Fruit fly (Drosophila melanogaster) whole organism, embryonic: Measurements from ENCODE around the gene CG42393.

Experiments
- Awh ChIP-seq: fragments of 200-800 bp; sonication (Bioruptor generic); IDR thresholded peaks from 2 replicates; pipeline ENCODE4, ENCODE4 v1.3.6; 2022; ENCODE audit warnings: missing biosample characterization, missing genetic modification characterization
- Blimp-1 ChIP-seq: fragments of 200-800 bp; sonication (Bioruptor generic); optimal IDR thresholded peaks from 3 replicates; lab custom pipeline; 2018; ENCODE audit warnings: missing biosample characterization, missing genetic modification characterization, mild to moderate bottlenecking, moderate library complexity, missing genetic modification reagents
- CG10565 ChIP-seq: fragments of 200-800 bp; sonication (Bioruptor generic); optimal IDR thresholded peaks from 3 replicates; lab custom pipeline; 2016; ENCODE audit warnings: missing biosample characterization, mild to moderate bottlenecking, missing genetic modification characterization
- CG10654 ChIP-seq: fragments of 200-800 bp; sonication (Bioruptor generic); optimal IDR thresholded peaks from 2 replicates; lab custom pipeline; 2016; ENCODE audit warnings: missing biosample characterization, missing genetic modification characterization
- CG13123 ChIP-seq: fragments of 200-800 bp; sonication (Bioruptor generic); optimal IDR thresholded peaks from 2 replicates; lab custom pipeline; 2016; ENCODE audit warnings: missing biosample characterization, missing genetic modification characterization
- CG14710 ChIP-seq: fragments of 200-800 bp; sonication (Bioruptor generic); optimal IDR thresholded peaks from 3 replicates; lab custom pipeline; 2019; ENCODE audit warnings: missing biosample characterization, mild to moderate bottlenecking, missing genetic modification characterization, moderate library complexity
- CG15601 ChIP-seq: fragments of 200-800 bp; sonication (Bioruptor generic); optimal IDR thresholded peaks from 3 replicates; lab custom pipeline; 2019; ENCODE audit warnings: missing biosample characterization, mild to moderate bottlenecking, missing genetic modification characterization, moderate library complexity
- CG1647 ChIP-seq: fragments of 200-800 bp; sonication (Bioruptor generic); optimal IDR thresholded peaks from 3 replicates; lab custom pipeline; 2016; ENCODE audit warnings: missing biosample characterization, missing genetic modification characterization
- CG17568 ChIP-seq: fragments of 200-800 bp; sonication (Bioruptor generic); optimal IDR thresholded peaks from 2 replicates; lab custom pipeline; 2018; ENCODE audit warnings: missing biosample characterization, mild to moderate bottlenecking, missing genetic modification characterization, moderate library complexity
- CG17912 ChIP-seq: fragments of 200-800 bp; sonication (Bioruptor generic); optimal IDR thresholded peaks from 2 replicates; lab custom pipeline; 2018; ENCODE audit warnings: missing biosample characterization, mild to moderate bottlenecking, missing genetic modification characterization
- CG2202 ChIP-seq: fragments of 200-800 bp; sonication (Bioruptor generic); optimal IDR thresholded peaks from 2 replicates; lab custom pipeline; 2018; ENCODE audit warnings: missing biosample characterization, mild to moderate bottlenecking, missing genetic modification characterization
- CG2889 ChIP-seq: fragments of 200-800 bp; sonication (Bioruptor generic); IDR thresholded peaks from 3 replicates; pipeline ENCODE4 v1.3.6; 2022; ENCODE audit warnings: missing biosample characterization, missing genetic modification characterization
- CG4360 ChIP-seq: fragments of 200-800 bp; sonication (Bioruptor generic); IDR thresholded peaks from 2 replicates; pipeline ENCODE4 v1.3.6; 2022; ENCODE audit warnings: missing biosample characterization, missing genetic modification characterization
- CG4617 ChIP-seq: fragments of 200-800 bp; sonication (Bioruptor generic); optimal IDR thresholded peaks from 3 replicates; lab custom pipeline; 2016; ENCODE audit warnings: missing biosample characterization, missing genetic modification characterization, borderline replicate concordance
- CG7271 ChIP-seq: fragments of 200-800 bp; sonication (Bioruptor generic); optimal IDR thresholded peaks from 2 replicates; lab custom pipeline; 2018; ENCODE audit warnings: missing biosample characterization, mild to moderate bottlenecking, missing genetic modification characterization, moderate library complexity
- CG7745 ChIP-seq: fragments of 200-800 bp; sonication (Bioruptor generic); optimal IDR thresholded peaks from 2 replicates; lab custom pipeline; 2018; ENCODE audit warnings: missing biosample characterization, mild to moderate bottlenecking, missing genetic modification characterization, moderate library complexity
- CG8765 ChIP-seq: fragments of 200-800 bp; sonication (Bioruptor generic); IDR thresholded peaks from 2 replicates; pipeline ENCODE4 v1.3.6; 2022; ENCODE audit warnings: missing biosample characterization, missing genetic modification characterization
- CrebB ChIP-seq: fragments of 200-800 bp; sonication (Bioruptor generic); optimal IDR thresholded peaks from 3 replicates; lab custom pipeline; 2018; ENCODE audit warnings: missing biosample characterization, mild to moderate bottlenecking, missing genetic modification characterization
- D19A ChIP-seq: fragments of 200-800 bp; optimal IDR thresholded peaks from 3 replicates; lab custom pipeline; 2019; ENCODE audit warnings: missing biosample characterization, mild to moderate bottlenecking, missing genetic modification characterization, moderate library complexity
- Elba2 ChIP-seq: fragments of 200-800 bp; sonication (Bioruptor generic); optimal IDR thresholded peaks from 3 replicates; lab custom pipeline; 2016; ENCODE audit warnings: missing biosample characterization, missing genetic modification characterization
- HLH3B ChIP-seq: fragments of 200-800 bp; sonication (Bioruptor generic); IDR thresholded peaks from 2 replicates; pipeline ENCODE4 v1.3.6; 2022; ENCODE audit warnings: missing biosample characterization, missing genetic modification characterization
- NfI ChIP-seq: fragments of 200-800 bp; sonication (Bioruptor generic); optimal IDR thresholded peaks from 3 replicates; lab custom pipeline; 2018; ENCODE audit warnings: missing biosample characterization, mild to moderate bottlenecking, missing genetic modification characterization, moderate library complexity
- Optix ChIP-seq: fragments of 200-800 bp; sonication (Bioruptor generic); IDR thresholded peaks from 3 replicates; pipeline ENCODE4 v1.3.6; 2022; ENCODE audit warnings: missing biosample characterization, missing genetic modification characterization
- Poxn ChIP-seq: fragments of 200-800 bp; sonication (Bioruptor generic); IDR thresholded peaks from 2 replicates; pipeline ENCODE4 v1.3.6; 2022; ENCODE audit warnings: missing biosample characterization, missing genetic modification characterization
- Rx ChIP-seq: fragments of 200-800 bp; sonication (Bioruptor generic); IDR thresholded peaks from 2 replicates; pipeline ENCODE4 v1.3.6; 2022; ENCODE audit warnings: missing biosample characterization, missing genetic modification characterization
- Spps ChIP-seq: fragments of 200-800 bp; sonication (Bioruptor generic); optimal IDR thresholded peaks from 2 replicates; lab custom pipeline; 2018; ENCODE audit warnings: missing biosample characterization, mild to moderate bottlenecking, missing genetic modification characterization
- Stat92E ChIP-seq, 3 experiments: fragments of >200 bp in 2 of 3; fragments of 200-800 bp in 1 of 3; sonication (Bioruptor generic) in 1 of 3; optimal IDR thresholded peaks; 2 replicates each; lab custom pipeline; 2017 to 2019; ENCODE audit warnings: missing biosample characterization in 3 of 3, missing genetic modification characterization in 3 of 3, mild to moderate bottlenecking in 1 of 3, moderate library complexity in 1 of 3
- Usf ChIP-seq: fragments of 200-800 bp; sonication (Bioruptor generic); optimal IDR thresholded peaks from 2 replicates; lab custom pipeline; 2017; ENCODE audit warnings: missing genotype, missing biosample characterization, missing genetic modification characterization
- Xrp1 ChIP-seq: fragments of 200-800 bp; sonication (Bioruptor generic); IDR thresholded peaks from 2 replicates; pipeline ENCODE4 v1.3.6; 2022; ENCODE audit warnings: missing biosample characterization, missing genetic modification characterization
- ab ChIP-seq: fragments of 200-800 bp; sonication (Bioruptor generic); optimal IDR thresholded peaks from 2 replicates; lab custom pipeline; 2016; ENCODE audit warnings: missing biosample characterization, missing genetic modification characterization
- bsh ChIP-seq, 2 experiments: fragments of 200-800 bp; sonication (Bioruptor generic); optimal IDR thresholded peaks; 2 replicates each; lab custom pipeline; 2017 to 2018; ENCODE audit warnings: mild to moderate bottlenecking in 2 of 2, missing biosample characterization in 2 of 2, missing genetic modification characterization in 2 of 2, moderate library complexity in 1 of 2
- chinmo ChIP-seq: fragments of 200-800 bp; sonication (Bioruptor generic); IDR thresholded peaks from 4 replicates; pipeline ENCODE4 v1.3.6; 2022; ENCODE audit warnings: missing biosample characterization, missing genetic modification characterization; ENCODE audit not compliant: partially characterized antibody
- ci ChIP-seq: fragments of 200-800 bp; sonication (Bioruptor generic); IDR thresholded peaks from 3 replicates; pipeline ENCODE4 v1.3.6; 2022; ENCODE audit warnings: missing biosample characterization, missing genetic modification characterization
- croc ChIP-seq: fragments of 200-800 bp; sonication (Bioruptor generic); conservative IDR thresholded peaks from 3 replicates; pipeline ENCODE4 v1.3.6; 2022; ENCODE audit warnings: missing biosample characterization, missing genetic modification characterization
- dmrt11E ChIP-seq: fragments of 200-800 bp; sonication (Bioruptor generic); optimal IDR thresholded peaks from 3 replicates; lab custom pipeline; 2018; ENCODE audit warnings: missing biosample characterization, mild to moderate bottlenecking, missing genetic modification characterization, moderate library complexity
- en ChIP-seq: fragments of 200-800 bp; sonication (Bioruptor generic); optimal IDR thresholded peaks from 2 replicates; lab custom pipeline; 2016; ENCODE audit warnings: missing biosample characterization, missing genetic modification characterization
- fd96Cb ChIP-seq: fragments of 200-800 bp; sonication (Bioruptor generic); optimal IDR thresholded peaks from 2 replicates; lab custom pipeline; 2018; ENCODE audit warnings: missing biosample characterization, mild to moderate bottlenecking, missing genetic modification characterization, moderate library complexity
- fru ChIP-seq: fragments of >200 bp; optimal IDR thresholded peaks from 2 replicates; lab custom pipeline; 2017
- gem ChIP-seq: fragments of 200-800 bp; sonication (Bioruptor generic); optimal IDR thresholded peaks from 2 replicates; lab custom pipeline; 2019; ENCODE audit warnings: missing biosample characterization, mild to moderate bottlenecking, missing genetic modification characterization, moderate library complexity
- jigr1 ChIP-seq: fragments of 200-800 bp; sonication (Bioruptor generic); IDR thresholded peaks from 3 replicates; pipeline ENCODE4 v1.3.6; 2022; ENCODE audit warnings: missing biosample characterization, missing genetic modification characterization
- kah ChIP-seq: fragments of 200-800 bp; sonication (Bioruptor generic); optimal IDR thresholded peaks from 2 replicates; lab custom pipeline; 2018; ENCODE audit warnings: missing biosample characterization, mild to moderate bottlenecking, missing genetic modification characterization
- oc ChIP-seq: fragments of 200-800 bp; sonication (Bioruptor generic); optimal IDR thresholded peaks from 2 replicates; lab custom pipeline; 2018; ENCODE audit warnings: missing biosample characterization, mild to moderate bottlenecking, missing genetic modification characterization, moderate library complexity
- prd ChIP-seq, 3 experiments: fragments of >200 bp in 2 of 3; fragments of 200-800 bp in 1 of 3; sonication (Bioruptor generic) in 1 of 3; optimal IDR thresholded peaks in 2 of 3; IDR thresholded peaks in 1 of 3; 2 replicates in 2 of 3; 3 replicates in 1 of 3; pipeline versions ENCODE4 v1.3.6 to Lab custom; 2017 to 2022; ENCODE audit warnings: missing biosample characterization in 1 of 3, missing genetic modification characterization in 1 of 3
- sc ChIP-seq, 3 experiments: fragments of >200 bp in 2 of 3; fragments of 200-800 bp in 1 of 3; sonication (Bioruptor generic) in 1 of 3; optimal IDR thresholded peaks; 2 replicates in 2 of 3; 3 replicates in 1 of 3; lab custom pipeline; 2017; ENCODE audit warnings: mild to moderate bottlenecking in 1 of 3, missing biosample characterization in 1 of 3, missing genetic modification characterization in 1 of 3, missing genetic modification reagents in 1 of 3
- sens ChIP-seq: fragments of 200-800 bp; sonication (Bioruptor generic); peaks from one replicate; lab custom pipeline; 2016; ENCODE audit warnings: missing biosample characterization, missing genetic modification characterization
- sima ChIP-seq: fragments of 200-800 bp; sonication (Bioruptor generic); optimal IDR thresholded peaks from 2 replicates; lab custom pipeline; 2016; ENCODE audit warnings: missing biosample characterization, missing genetic modification characterization
- ttk ChIP-seq: fragments of 200-800 bp; sonication (Bioruptor generic); IDR thresholded peaks from 2 replicates; pipeline ENCODE4 v2.1.2; 2022; ENCODE audit warnings: missing biosample characterization, missing genetic modification characterization
- vnd ChIP-seq: fragments of 200-800 bp; sonication (Bioruptor generic); IDR thresholded peaks from 3 replicates; pipeline ENCODE4 v1.3.6; 2022; ENCODE audit warnings: missing biosample characterization, missing genetic modification characterization; ENCODE audit not compliant: partially characterized antibody
- zen ChIP-seq: fragments of 200-800 bp; sonication (Bioruptor generic); optimal IDR thresholded peaks from 3 replicates; lab custom pipeline; 2018; ENCODE audit warnings: missing biosample characterization, mild to moderate bottlenecking, missing genetic modification characterization, moderate library complexity
- zfh2 ChIP-seq: fragments of 200-800 bp; sonication (Bioruptor generic); optimal IDR thresholded peaks from 2 replicates; lab custom pipeline; 2016; ENCODE audit warnings: missing biosample characterization, missing genetic modification characterization

Gene CG42393

dm6 chr3L:17993269-17993668 is 49.3 kb upstream of the CG42393 start (continued):
- TF ChIP-seq zfh2 (GFP tag; lab: Kevin White, UChicago) (no peak), oc (tag; lab: Kevin White, UChicago) (no peak), CG1647 (no peak), bsh (GFP tag; optimal IDR thresholded peaks at IDR 0.05; lab: Kevin White, UChicago) (peak in 1 of 2 experiments; percentile 75), Blimp-1 (GFP tag; lab: Kevin White, UChicago) (peak; percentile 99), CrebB (tag; lab: Kevin White, UChicago) (no peak), ci (0 out of 3 replicates have a peak, but pooled peaks have one; percentile 36), sens (GFP tag; lab: Kevin White, UChicago) (peak; percentile 82), CG13123 (GFP tag; lab: Kevin White, UChicago) (peak; percentile 20), Elba2 (GFP tag; lab: Kevin White, UChicago) (no peak), kah (GFP tag; lab: Kevin White, UChicago) (no peak), Poxn (no peak), sc (optimal IDR thresholded peaks at IDR 0.05; lab: Kevin White, UChicago) (no peak), sc (GFP tag; optimal IDR thresholded peaks at IDR 0.05; lab: Kevin White, UChicago) (peak; percentile 53), ttk (GFP tag; lab: Robert Waterston, UW) (no peak), fru (lab: Kevin White, UChicago) (no peak), CG10654 (no peak), CG7271 (no peak), prd (optimal IDR thresholded peaks at IDR 0.05; lab: Kevin White, UChicago) (no peak), prd (GFP tag; IDR thresholded peaks at IDR 0.05; lab: Robert Waterston, UW) (peak; percentile 5; the same call in 1 of the 3 replicates), vnd (no peak), HLH3B (GFP tag; lab: Robert Waterston, UW) (no peak), gem (tag; lab: Kevin White, UChicago) (peak; percentile 6), CG4360 (peak; percentile 37; the same call in 1 of the 2 replicates), CG7745 (tag; lab: Kevin White, UChicago) (peak; percentile 60), zen (tag; lab: Kevin White, UChicago) (no peak), Awh (GFP tag; lab: Robert Waterston, UW) (no peak), Stat92E (GFP tag; optimal IDR thresholded peaks at IDR 0.05; lab: Kevin White, UChicago) (no peak), Optix (no peak), ab (GFP tag; lab: Kevin White, UChicago) (no peak), sima (GFP tag; lab: Kevin White, UChicago) (no peak), Xrp1 (GFP tag; lab: Robert Waterston, UW) (peak; percentile 58; the same call in 1 of the 2 replicates), CG2202 (peak; percentile 69), CG17568 (GFP tag; lab: Kevin White, UChicago) (peak; percentile 2), CG2889 (GFP tag; lab: Robert Waterston, UW) (no peak), CG15601 (peak; percentile 48), CG8765 (GFP tag; lab: Robert Waterston, UW) (no peak), en (GFP tag; lab: Kevin White, UChicago) (no peak), CG14710 (tag; lab: Kevin White, UChicago) (peak; percentile 32), chinmo (no peak), jigr1 (no peak), croc (GFP tag; lab: Robert Waterston, UW) (no peak), fd96Cb (no peak), CG10565 (GFP tag; lab: Kevin White, UChicago) (no peak), Spps (tag; lab: Kevin White, UChicago) (peak; percentile 65), CG4617 (no peak), NfI (GFP tag; lab: Kevin White, UChicago) (no peak), Usf (GFP tag; lab: Kevin White, UChicago) (no peak), CG17912 (no peak), Rx (GFP tag; lab: Robert Waterston, UW) (no peak), dmrt11E (tag; lab: Kevin White, UChicago) (peak; percentile 42), D19A (tag; lab: Kevin White, UChicago) (no peak)
